Fruit fly (Drosophila melanogaster): ENCODE data around the gene CG5860.

CG5860 gene

dm6 chr3R:17391313-17391845 is 18.0 kb upstream of the CG5860 start, which contains the start of the genes Brf and sds22 (continued):
- no peak; the same call in 2 of the 3 replicates for TF ChIP-seq zen2 (GFP tag; IDR thresholded peaks at IDR 0.05; ENCODE audit: partially characterized antibody)
- peak; percentile 86 for TF ChIP-seq Scr (GFP tag; IDR thresholded peaks at IDR 0.05; ENCODE audit: partially characterized antibody)
- TF ChIP-seq HLH4C (GFP tag; IDR thresholded peaks at IDR 0.05; ENCODE audit: partially characterized antibody): peak; percentile 73
- TF ChIP-seq fu2 (GFP tag; optimal IDR thresholded peaks at IDR 0.05): peak; percentile 96
- peak; percentile 80 for TF ChIP-seq Hand (GFP tag; optimal IDR thresholded peaks at IDR 0.05)
- peak; percentile 87 for TF ChIP-seq ewg (GFP tag; optimal IDR thresholded peaks at IDR 0.05)
- peak; percentile 95 for TF ChIP-seq tgo (GFP tag; IDR thresholded peaks at IDR 0.05)
- TF ChIP-seq sug (tag; optimal IDR thresholded peaks at IDR 0.05): peak; percentile 97
- TF ChIP-seq CG4820 (GFP tag; optimal IDR thresholded peaks at IDR 0.05): peak; percentile 96
- TF ChIP-seq danr (GFP tag; IDR thresholded peaks at IDR 0.05): peak; percentile 87
- TF ChIP-seq CG4404 (GFP tag; IDR thresholded peaks at IDR 0.05): peak; percentile 95
- no peak for TF ChIP-seq prd (optimal IDR thresholded peaks at IDR 0.05)
- peak; percentile 97 for TF ChIP-seq prd (GFP tag; IDR thresholded peaks at IDR 0.05)
- TF ChIP-seq CG16779 (GFP tag; IDR thresholded peaks at IDR 0.05): 0 out of 2 replicates have a peak, but pooled peaks have one; percentile 47
- TF ChIP-seq B-H1 (GFP tag; IDR thresholded peaks at IDR 0.05): peak; percentile 85
- peak; percentile 92 for TF ChIP-seq CG10979 (tag; optimal IDR thresholded peaks at IDR 0.05)
- peak; percentile 58; the same call in 2 of the 3 replicates for TF ChIP-seq Optix (GFP tag; IDR thresholded peaks at IDR 0.05)
- peak; percentile 89 for TF ChIP-seq HmgD (GFP tag; optimal IDR thresholded peaks at IDR 0.05)
- TF ChIP-seq Rfx (GFP tag; IDR thresholded peaks at IDR 0.05): peak; percentile 97
- peak; percentile 92 for TF ChIP-seq ase (GFP tag; IDR thresholded peaks at IDR 0.05)
- TF ChIP-seq psq (GFP tag; optimal IDR thresholded peaks at IDR 0.05): peak; percentile 85
- peak; percentile 96 for TF ChIP-seq gro (GFP tag; optimal IDR thresholded peaks at IDR 0.05)
- peak; percentile 84; the same call in 1 of the 2 replicates for TF ChIP-seq toy (GFP tag; IDR thresholded peaks at IDR 0.05)
- TF ChIP-seq Opbp (GFP tag; IDR thresholded peaks at IDR 0.05; ENCODE audit: partially characterized antibody): peak; percentile 53; the same call in 1 of the 3 replicates
- TF ChIP-seq yki (optimal IDR thresholded peaks at IDR 0.05): no peak
- peak; percentile 95 for TF ChIP-seq CG33557 (GFP tag; optimal IDR thresholded peaks at IDR 0.05)
- peak; percentile 95 for TF ChIP-seq CG10654 (GFP tag; optimal IDR thresholded peaks at IDR 0.05)
- TF ChIP-seq CG7357 (GFP tag; IDR thresholded peaks at IDR 0.05): peak; percentile 86
- TF ChIP-seq Lpt (GFP tag; optimal IDR thresholded peaks at IDR 0.05): no peak
- TF ChIP-seq Ptx1 (GFP tag; IDR thresholded peaks at IDR 0.05): peak; percentile 96
- peak; percentile 96 for TF ChIP-seq CG4424 (GFP tag; optimal IDR thresholded peaks at IDR 0.05)
- peak; percentile 96 for TF ChIP-seq CG10147 (GFP tag; optimal IDR thresholded peaks at IDR 0.05)
- TF ChIP-seq CG6683 (GFP tag; optimal IDR thresholded peaks at IDR 0.05): peak; percentile 82
- TF ChIP-seq vfl (GFP tag; optimal IDR thresholded peaks at IDR 0.05): peak; percentile 96
- TF ChIP-seq zfh1 (GFP tag; IDR thresholded peaks at IDR 0.05): peak; percentile 95
- TF ChIP-seq run (tag; optimal IDR thresholded peaks at IDR 0.05): peak; percentile 47
- peak; percentile 73 for TF ChIP-seq ap (GFP tag; IDR thresholded peaks at IDR 0.05)

dm6 chr3R:17394318-17395188 is 14.9 kb upstream of the CG5860 start, which contains the start of gene CREG:
TSS of gene CREG (minus strand) at chr3R:17394640.
- TF ChIP-seq CG6654 (GFP tag; optimal IDR thresholded peaks at IDR 0.05) (no peak), CG10431 (GFP tag; optimal IDR thresholded peaks at IDR 0.05) (no peak), CG18262 (tag; optimal IDR thresholded peaks at IDR 0.05) (peak; percentile 47), Atf6 (GFP tag; IDR thresholded peaks at IDR 0.05) (no peak), Sox100B (GFP tag; optimal IDR thresholded peaks at IDR 0.05) (peak; percentile 52), CG31365 (tag; optimal IDR thresholded peaks at IDR 0.05) (no peak), ato (GFP tag; IDR thresholded peaks at IDR 0.05; ENCODE audit: partially characterized antibody) (no peak), cas (GFP tag; IDR thresholded peaks at IDR 0.05) (no peak), CG6791 (GFP tag; IDR thresholded peaks at IDR 0.05; ENCODE audit: partially characterized antibody) (no peak), CG7357 (GFP tag; IDR thresholded peaks at IDR 0.05) (no peak), HLH4C (GFP tag; IDR thresholded peaks at IDR 0.05; ENCODE audit: partially characterized antibody) (no peak), oc (tag; optimal IDR thresholded peaks at IDR 0.05) (no peak), CG12104 (GFP tag; optimal IDR thresholded peaks at IDR 0.05) (peak; percentile 34), bigmax (GFP tag; optimal IDR thresholded peaks at IDR 0.05) (no peak), Side (GFP tag; optimal IDR thresholded peaks at IDR 0.05) (no peak)

Measured in whole organism, embryonic.